Fruit fly (Drosophila melanogaster) whole organism, wandering third instar larva: ENCODE results near the gene dia.

Source experiments
- Abd-B ChIP-seq: fragments of >200 bp; optimal IDR thresholded peaks from 2 replicates; lab custom pipeline; 2017; ENCODE audit warnings: missing biosample characterization, missing genetic modification characterization
- CG9705 ChIP-seq: fragments of 200-800 bp; sonication (Bioruptor generic); optimal IDR thresholded peaks from 2 replicates; lab custom pipeline; 2018; ENCODE audit warnings: missing biosample characterization, mild to moderate bottlenecking, missing genetic modification characterization
- CrebA ChIP-seq: fragments of 200-800 bp; sonication (Bioruptor generic); optimal IDR thresholded peaks from 2 replicates; lab custom pipeline; 2016; ENCODE audit warnings: missing biosample characterization, mild to moderate bottlenecking, missing genetic modification characterization, borderline replicate concordance
- Dfd ChIP-seq: fragments of >200 bp; optimal IDR thresholded peaks from 2 replicates; lab custom pipeline; 2017; ENCODE audit warnings: missing biosample characterization, missing genetic modification characterization
- Dif ChIP-seq: fragments of 200-275, 200-300 bp; sonication (Bioruptor generic); optimal IDR thresholded peaks from 2 replicates; lab custom pipeline; 2018; ENCODE audit warnings: missing biosample characterization, missing genetic modification characterization; ENCODE audit not compliant: partially characterized antibody
- GATAd ChIP-seq: sonication (Bioruptor generic); optimal IDR thresholded peaks from 2 replicates; lab custom pipeline; 2016; ENCODE audit warnings: missing biosample characterization, missing genetic modification characterization
- HLH106 ChIP-seq: fragments of 200-800 bp; optimal IDR thresholded peaks from 3 replicates; lab custom pipeline; 2019; ENCODE audit warnings: missing biosample characterization, mild to moderate bottlenecking, missing genetic modification characterization, moderate library complexity
- Hr78 ChIP-seq: fragments of >200 bp; optimal IDR thresholded peaks from 2 replicates; lab custom pipeline; 2017; ENCODE audit warnings: missing biosample characterization, missing genetic modification characterization
- Hr83 ChIP-seq: fragments of 200-300 bp; sonication (Bioruptor generic); optimal IDR thresholded peaks from 2 replicates; lab custom pipeline; 2016; ENCODE audit warnings: missing biosample characterization, mild to moderate bottlenecking, missing genetic modification characterization, moderate library complexity; ENCODE audit not compliant: poor library complexity, severe bottlenecking
- Jra ChIP-seq: sonication (Bioruptor generic); optimal IDR thresholded peaks from 2 replicates; lab custom pipeline; 2016; ENCODE audit warnings: missing biosample characterization, missing genetic modification characterization
- Mio ChIP-seq: sonication (Bioruptor generic); optimal IDR thresholded peaks from 2 replicates; lab custom pipeline; 2016; ENCODE audit warnings: missing biosample characterization, missing genetic modification characterization
- Myc ChIP-seq: fragments of >200 bp; optimal IDR thresholded peaks from 2 replicates; lab custom pipeline; 2017
- OdsH ChIP-seq: fragments of 200-800 bp; sonication (Bioruptor generic); optimal IDR thresholded peaks from 2 replicates; lab custom pipeline; 2016; ENCODE audit warnings: missing biosample characterization, mild to moderate bottlenecking, missing genetic modification characterization
- Rel ChIP-seq, 2 experiments: fragments of 200-800 bp; sonication (Bioruptor generic) in 1 of 2; optimal IDR thresholded peaks; 2 replicates in 1 of 2; 3 replicates in 1 of 2; lab custom pipeline; 2016 to 2019; ENCODE audit warnings: mild to moderate bottlenecking in 2 of 2, missing biosample characterization in 2 of 2, missing genetic modification characterization in 2 of 2, moderate library complexity in 1 of 2
- Sp1 ChIP-seq: fragments of 200-800 bp; sonication (Bioruptor generic); optimal IDR thresholded peaks from 3 replicates; lab custom pipeline; 2019; ENCODE audit warnings: missing biosample characterization, mild to moderate bottlenecking, missing genetic modification characterization, moderate library complexity
- Vsx2 ChIP-seq: fragments of 200-300, 225-300 bp; sonication (Bioruptor generic); optimal IDR thresholded peaks from 2 replicates; lab custom pipeline; 2018; ENCODE audit warnings: missing biosample characterization, missing genetic modification characterization; ENCODE audit not compliant: partially characterized antibody
- br ChIP-seq: fragments of 200-800 bp; sonication (Bioruptor generic); optimal IDR thresholded peaks from 2 replicates; lab custom pipeline; 2016; ENCODE audit warnings: missing biosample characterization, missing genetic modification characterization
- brk ChIP-seq: fragments of 200-800 bp; sonication (Bioruptor generic); optimal IDR thresholded peaks from 2 replicates; lab custom pipeline; 2016; ENCODE audit warnings: missing biosample characterization, mild to moderate bottlenecking, missing genetic modification characterization
- dl ChIP-seq, 2 experiments: fragments of 175-275, 200-275 bp in 1 of 2; fragments of 200-275 bp in 1 of 2; sonication (Bioruptor generic); optimal IDR thresholded peaks; lab custom pipeline; 2018; ENCODE audit warnings: mild to moderate bottlenecking in 2 of 2, missing biosample characterization in 2 of 2, missing genetic modification characterization in 2 of 2, moderate library complexity in 2 of 2; ENCODE audit not compliant: partially characterized antibody in 2 of 2, insufficient read depth in 1 of 2
- dmrt93B ChIP-seq: fragments of 200-800 bp; sonication (Bioruptor generic); optimal IDR thresholded peaks from 2 replicates; lab custom pipeline; 2018; ENCODE audit warnings: missing biosample characterization, mild to moderate bottlenecking, missing genetic modification characterization
- dsf ChIP-seq: sonication (Bioruptor generic); optimal IDR thresholded peaks from 2 replicates; lab custom pipeline; 2016; ENCODE audit warnings: missing biosample characterization, missing genetic modification characterization, borderline replicate concordance
- ey ChIP-seq: fragments of 200-800 bp; sonication (Bioruptor generic); optimal IDR thresholded peaks from 2 replicates; lab custom pipeline; 2016; ENCODE audit warnings: missing biosample characterization, missing genetic modification characterization
- foxo ChIP-seq, 2 experiments: fragments of 200-800 bp; sonication (Bioruptor generic); optimal IDR thresholded peaks; 2 replicates in 1 of 2; 3 replicates in 1 of 2; lab custom pipeline; 2016 to 2017; ENCODE audit warnings: missing biosample characterization in 2 of 2, missing genetic modification characterization in 2 of 2
- fru ChIP-seq: fragments of 200-800 bp; sonication (Bioruptor generic); optimal IDR thresholded peaks from 3 replicates; lab custom pipeline; 2016; ENCODE audit warnings: missing biosample characterization, mild to moderate bottlenecking, missing genetic modification characterization
- h ChIP-seq: fragments of 200-800 bp; sonication (Bioruptor generic); optimal IDR thresholded peaks from 3 replicates; lab custom pipeline; 2016; ENCODE audit warnings: missing biosample characterization, mild to moderate bottlenecking, missing genetic modification characterization
- lola ChIP-seq: fragments of >200 bp; optimal IDR thresholded peaks from 2 replicates; lab custom pipeline; 2017; ENCODE audit warnings: missing biosample characterization, missing genetic modification characterization
- pan ChIP-seq: fragments of >200 bp; optimal IDR thresholded peaks from 2 replicates; lab custom pipeline; 2017
- psq ChIP-seq: fragments of 200-800 bp; sonication (Bioruptor generic); optimal IDR thresholded peaks from 3 replicates; lab custom pipeline; 2017; ENCODE audit warnings: missing biosample characterization, mild to moderate bottlenecking, missing genetic modification characterization, moderate library complexity
- sage ChIP-seq: fragments of 200-800 bp; sonication (Bioruptor generic); optimal IDR thresholded peaks from 2 replicates; lab custom pipeline; 2016; ENCODE audit warnings: missing biosample characterization, mild to moderate bottlenecking, missing genetic modification characterization
- sv ChIP-seq: fragments of 200-800 bp; sonication (Bioruptor generic); optimal IDR thresholded peaks from 3 replicates; lab custom pipeline; 2016; ENCODE audit warnings: missing biosample characterization, missing genetic modification characterization
- tai ChIP-seq: sonication (Bioruptor generic); optimal IDR thresholded peaks from 2 replicates; lab custom pipeline; 2016; ENCODE audit warnings: missing biosample characterization, missing genetic modification characterization
- usp ChIP-seq: fragments of >200 bp; optimal IDR thresholded peaks from 2 replicates; lab custom pipeline; 2017; ENCODE audit warnings: missing biosample characterization, missing genetic modification characterization
- woc ChIP-seq: sonication (Bioruptor generic); optimal IDR thresholded peaks from 2 replicates; lab custom pipeline; 2016; ENCODE audit warnings: missing biosample characterization, mild to moderate bottlenecking, missing genetic modification characterization

Gene dia

dm6 chr2L:20730182-20730581 lies 27.8 kb upstream of the dia start, which contains the start of gene CarT:
TSS of gene CarT (minus strand) at chr2L:20730282.
- TF ChIP-seq Hr83 (GFP tag; lab: Kevin White, UChicago): no peak
- no peak for TF ChIP-seq dl (GFP tag; optimal IDR thresholded peaks at IDR 0.05; lab: Kevin White, UChicago; ENCODE audit: insufficient read depth in 1 of 2, partially characterized antibody in 2 of 2)
- TF ChIP-seq Rel (GFP tag; optimal IDR thresholded peaks at IDR 0.05; lab: Kevin White, UChicago): no peak
- TF ChIP-seq Rel (tag; optimal IDR thresholded peaks at IDR 0.05; lab: Kevin White, UChicago): no peak
- no peak for TF ChIP-seq sv (GFP tag; lab: Kevin White, UChicago)
- TF ChIP-seq ey (GFP tag; lab: Kevin White, UChicago): no peak
- TF ChIP-seq fru: no peak
- TF ChIP-seq GATAd (GFP tag; lab: Kevin White, UChicago): no peak
- TF ChIP-seq CrebA: no peak
- TF ChIP-seq dsf (GFP tag; lab: Kevin White, UChicago): no peak
- no peak for TF ChIP-seq sage
- no peak for TF ChIP-seq dmrt93B (GFP tag; lab: Kevin White, UChicago)
- TF ChIP-seq Sp1 (GFP tag; lab: Kevin White, UChicago): no peak
- TF ChIP-seq lola (GFP tag; lab: Kevin White, UChicago): no peak
- no peak for TF ChIP-seq Mio (GFP tag; lab: Kevin White, UChicago)
- no peak for TF ChIP-seq Hr78 (GFP tag; lab: Kevin White, UChicago)
- TF ChIP-seq, all 38 proteins: peak for 0

dm6 chr2L:20733025-20733424 lies 24.9 kb upstream of the dia start:
- TF ChIP-seq Vsx2 (GFP tag; lab: Kevin White, UChicago) (no peak), fru (no peak), sv (GFP tag; lab: Kevin White, UChicago) (no peak), GATAd (GFP tag; lab: Kevin White, UChicago) (no peak), Mio (GFP tag; lab: Kevin White, UChicago) (no peak), tai (GFP tag; lab: Kevin White, UChicago) (no peak), Hr78 (GFP tag; lab: Kevin White, UChicago) (no peak), h (GFP tag; lab: Kevin White, UChicago) (no peak), Myc (lab: Kevin White, UChicago) (no peak), Abd-B (no peak), HLH106 (tag; lab: Kevin White, UChicago) (no peak), Hr83 (GFP tag; lab: Kevin White, UChicago) (no peak), brk (GFP tag; lab: Kevin White, UChicago) (no peak), psq (GFP tag; lab: Kevin White, UChicago) (no peak), br (GFP tag; lab: Kevin White, UChicago) (no peak), usp (GFP tag; lab: Kevin White, UChicago) (no peak), ey (GFP tag; lab: Kevin White, UChicago) (no peak), foxo (GFP tag; optimal IDR thresholded peaks at IDR 0.05; lab: Kevin White, UChicago) (no peak)

- no peak for TF ChIP-seq pan (lab: Kevin White, UChicago)
- TF ChIP-seq CG9705: peak; percentile 18
- TF ChIP-seq tai (GFP tag; lab: Kevin White, UChicago): no peak
- no peak for TF ChIP-seq Jra
- no peak for TF ChIP-seq Rel (GFP tag; optimal IDR thresholded peaks at IDR 0.05; lab: Kevin White, UChicago)
- TF ChIP-seq Rel (tag; optimal IDR thresholded peaks at IDR 0.05; lab: Kevin White, UChicago): peak; percentile 18
- peak; percentile 45 for TF ChIP-seq HLH106 (tag; lab: Kevin White, UChicago)
- no peak for TF ChIP-seq woc (GFP tag; lab: Kevin White, UChicago)
- no peak for TF ChIP-seq Dfd (GFP tag; lab: Kevin White, UChicago)
- no peak for TF ChIP-seq dmrt93B (GFP tag; lab: Kevin White, UChicago)
- TF ChIP-seq Sp1 (GFP tag; lab: Kevin White, UChicago): no peak
- TF ChIP-seq CrebA: no peak
- TF ChIP-seq, all 38 proteins: peak for 3
These were observed 23.8 kb upstream of the dia start, which contains the start of gene TM9SF2 for dm6 chr2L:20734066-20734686. TSS of gene TM9SF2 (minus strand) at chr2L:20734309.

dm6 chr2L:20734687-20735088 lies 23.3 kb upstream of the dia start:
- TF ChIP-seq GATAd (GFP tag; lab: Kevin White, UChicago) (no peak), Dif (GFP tag; lab: Kevin White, UChicago) (no peak), foxo (GFP tag; optimal IDR thresholded peaks at IDR 0.05; lab: Kevin White, UChicago) (no peak), OdsH (GFP tag; lab: Kevin White, UChicago) (no peak), Dfd (GFP tag; lab: Kevin White, UChicago) (no peak), Myc (lab: Kevin White, UChicago) (no peak), CrebA (no peak), HLH106 (tag; lab: Kevin White, UChicago) (no peak), sage (no peak), Hr78 (GFP tag; lab: Kevin White, UChicago) (no peak), fru (no peak), Rel (GFP tag; optimal IDR thresholded peaks at IDR 0.05; lab: Kevin White, UChicago) (no peak), Rel (tag; optimal IDR thresholded peaks at IDR 0.05; lab: Kevin White, UChicago) (no peak), Hr83 (GFP tag; lab: Kevin White, UChicago) (no peak), usp (GFP tag; lab: Kevin White, UChicago) (no peak)
